Fruit fly (Drosophila melanogaster) whole organism, embryonic: Measurements from ENCODE around the gene ND-PDSW.

Experiments used
- Aef1 ChIP-seq: fragments of 200-800 bp; sonication (Bioruptor generic); IDR thresholded peaks from 3 replicates; pipeline ENCODE4 v1.3.6; 2022; ENCODE audit warnings: missing biosample characterization, missing genetic modification characterization
- Blimp-1 ChIP-seq: fragments of 200-800 bp; sonication (Bioruptor generic); optimal IDR thresholded peaks from 3 replicates; lab custom pipeline; 2018; ENCODE audit warnings: missing biosample characterization, missing genetic modification characterization, mild to moderate bottlenecking, moderate library complexity, missing genetic modification reagents
- Bteb2 ChIP-seq: fragments of 200-800 bp; sonication (Bioruptor generic); optimal IDR thresholded peaks from 2 replicates; lab custom pipeline; 2016; ENCODE audit warnings: missing biosample characterization, missing genetic modification characterization
- CG10959 ChIP-seq: fragments of 200-800 bp; sonication (Bioruptor generic); IDR thresholded peaks from 2 replicates; pipeline ENCODE4 v1.3.6; 2022; ENCODE audit warnings: missing biosample characterization, missing genetic modification characterization
- CG11398 ChIP-seq: fragments of 200-800 bp; sonication (Bioruptor generic); optimal IDR thresholded peaks from 2 replicates; lab custom pipeline; 2016; ENCODE audit warnings: missing biosample characterization, missing genetic modification characterization
- CG12104 ChIP-seq: fragments of 200-800 bp; sonication (Bioruptor generic); optimal IDR thresholded peaks from 3 replicates; lab custom pipeline; 2016; ENCODE audit warnings: missing biosample characterization, missing genetic modification characterization
- CG1233 ChIP-seq: fragments of 200-800 bp; sonication (Bioruptor generic); optimal IDR thresholded peaks from 4 replicates; lab custom pipeline; 2018; ENCODE audit warnings: missing biosample characterization, mild to moderate bottlenecking, missing genetic modification characterization
- CG12391 ChIP-seq: fragments of 200-800 bp; sonication (Bioruptor generic); optimal IDR thresholded peaks from 3 replicates; lab custom pipeline; 2018; ENCODE audit warnings: missing biosample characterization, mild to moderate bottlenecking, missing genetic modification characterization, moderate library complexity
- CG13624 ChIP-seq: fragments of 200-800 bp; sonication (Bioruptor generic); optimal IDR thresholded peaks from 2 replicates; lab custom pipeline; 2016; ENCODE audit warnings: missing biosample characterization, missing genetic modification characterization
- CG16813 ChIP-seq: fragments of 200-800 bp; sonication (Bioruptor generic); IDR thresholded peaks from 3 replicates; pipeline ENCODE4 v1.3.6; 2022; ENCODE audit warnings: missing biosample characterization, missing genetic modification characterization; ENCODE audit not compliant: partially characterized antibody
- CG17612 ChIP-seq: fragments of 200-800 bp; sonication (Bioruptor generic); IDR thresholded peaks from 2 replicates; pipeline ENCODE4 v1.3.6; 2022; ENCODE audit warnings: missing biosample characterization, missing genetic modification characterization
- CG30403 ChIP-seq: fragments of 200-800 bp; sonication (Bioruptor generic); optimal IDR thresholded peaks from 3 replicates; lab custom pipeline; 2016; ENCODE audit warnings: missing biosample characterization, missing genetic modification characterization
- CG31224 ChIP-seq: fragments of 200-800 bp; sonication (Bioruptor generic); IDR thresholded peaks from 2 replicates; pipeline ENCODE4 v1.3.6; 2022; ENCODE audit warnings: missing biosample characterization, missing genetic modification characterization
- CG3726 ChIP-seq: fragments of 200-800 bp; sonication (Bioruptor generic); IDR thresholded peaks from 3 replicates; pipeline ENCODE4, ENCODE4 v1.3.6; 2022; ENCODE audit warnings: missing biosample characterization, missing genetic modification characterization
- CG43689 ChIP-seq: fragments of 200-800 bp; sonication (Bioruptor generic); IDR thresholded peaks from 2 replicates; pipeline ENCODE4 v1.3.6; 2022; ENCODE audit warnings: missing biosample characterization, missing genetic modification characterization
- CG4707 ChIP-seq: fragments of 200-800 bp; sonication (Bioruptor generic); optimal IDR thresholded peaks from 2 replicates; lab custom pipeline; 2018; ENCODE audit warnings: missing biosample characterization, mild to moderate bottlenecking, missing genetic modification characterization, moderate library complexity
- CG6813 ChIP-seq: fragments of 200-800 bp; sonication (Bioruptor generic); optimal IDR thresholded peaks from 2 replicates; lab custom pipeline; 2017; ENCODE audit warnings: missing biosample characterization, missing genetic modification characterization, mild to moderate bottlenecking, moderate library complexity, missing genetic modification reagents
- CG9609 ChIP-seq: fragments of 200-800 bp; sonication (Bioruptor generic); optimal IDR thresholded peaks from 3 replicates; lab custom pipeline; 2016; ENCODE audit warnings: missing biosample characterization, missing genetic modification characterization
- D19B ChIP-seq: fragments of 200-800 bp; sonication (Bioruptor generic); optimal IDR thresholded peaks from 2 replicates; lab custom pipeline; 2017; ENCODE audit warnings: missing biosample characterization, mild to moderate bottlenecking, missing genetic modification characterization
- Dp ChIP-seq: fragments of 200-800 bp; sonication (Bioruptor generic); optimal IDR thresholded peaks from 2 replicates; lab custom pipeline; 2018; ENCODE audit warnings: missing biosample characterization, mild to moderate bottlenecking, missing genetic modification characterization, moderate library complexity
- H15 ChIP-seq: fragments of 200-800 bp; sonication (Bioruptor generic); IDR thresholded peaks from 3 replicates; pipeline ENCODE4 v1.3.6; 2022; ENCODE audit warnings: missing biosample characterization, missing genetic modification characterization
- HHEX ChIP-seq: fragments of 200-800 bp; sonication (Bioruptor generic); optimal IDR thresholded peaks from 3 replicates; lab custom pipeline; 2017; ENCODE audit warnings: missing biosample characterization, mild to moderate bottlenecking, missing genetic modification characterization, missing genetic modification reagents
- HLH4C ChIP-seq: fragments of 200-800 bp; sonication (Bioruptor generic); IDR thresholded peaks from 3 replicates; pipeline ENCODE4 v1.3.6; 2022; ENCODE audit warnings: missing biosample characterization, missing genetic modification characterization; ENCODE audit not compliant: partially characterized antibody
- HmgD ChIP-seq: fragments of 200-800 bp; sonication (Bioruptor generic); optimal IDR thresholded peaks from 3 replicates; lab custom pipeline; 2016; ENCODE audit warnings: missing biosample characterization, missing genetic modification characterization
- Jarid2 ChIP-seq: fragments of 200-800 bp; sonication (Bioruptor generic); optimal IDR thresholded peaks from 3 replicates; lab custom pipeline; 2017; ENCODE audit warnings: mild to moderate bottlenecking, missing biosample characterization, missing genetic modification reagents, missing genetic modification characterization
- MTF-1 ChIP-seq: fragments of 200-800 bp; sonication (Bioruptor generic); optimal IDR thresholded peaks from 2 replicates; lab custom pipeline; 2018; ENCODE audit warnings: missing biosample characterization, mild to moderate bottlenecking, missing genetic modification characterization, borderline replicate concordance
- NC2β ChIP-seq: fragments of 200-800 bp; sonication (Bioruptor generic); optimal IDR thresholded peaks from 2 replicates; lab custom pipeline; 2016; ENCODE audit warnings: missing biosample characterization, missing genetic modification characterization
- Spps ChIP-seq: fragments of 200-800 bp; sonication (Bioruptor generic); optimal IDR thresholded peaks from 2 replicates; lab custom pipeline; 2018; ENCODE audit warnings: missing biosample characterization, mild to moderate bottlenecking, missing genetic modification characterization
- Sry-δ ChIP-seq: fragments of 200-800 bp; sonication (Bioruptor generic); optimal IDR thresholded peaks from 2 replicates; lab custom pipeline; 2016; ENCODE audit warnings: missing biosample characterization, missing genetic modification characterization
- TFAM ChIP-seq: fragments of 200-800 bp; sonication (Bioruptor generic); optimal IDR thresholded peaks from 2 replicates; lab custom pipeline; 2017; ENCODE audit warnings: missing biosample characterization, missing genetic modification characterization, inconsistent platforms
- Usf ChIP-seq: fragments of 200-800 bp; sonication (Bioruptor generic); optimal IDR thresholded peaks from 2 replicates; lab custom pipeline; 2017; ENCODE audit warnings: missing genotype, missing biosample characterization, missing genetic modification characterization
- amos ChIP-seq: fragments of 200-800 bp; sonication (Bioruptor generic); IDR thresholded peaks from 2 replicates; pipeline ENCODE4 v1.3.6; 2022; ENCODE audit warnings: missing biosample characterization, missing genetic modification characterization; ENCODE audit not compliant: partially characterized antibody
- bigmax ChIP-seq: fragments of 200-800 bp; sonication (Bioruptor generic); optimal IDR thresholded peaks from 2 replicates; lab custom pipeline; 2018; ENCODE audit warnings: missing biosample characterization, mild to moderate bottlenecking, missing genetic modification characterization
- caup ChIP-seq: fragments of 200-800 bp; sonication (Bioruptor generic); optimal IDR thresholded peaks from 3 replicates; lab custom pipeline; 2017; ENCODE audit warnings: missing biosample characterization, mild to moderate bottlenecking, missing genetic modification characterization, moderate library complexity; ENCODE audit not compliant: severe bottlenecking
- chn ChIP-seq: fragments of 200-800 bp; sonication (Bioruptor generic); optimal IDR thresholded peaks from 2 replicates; lab custom pipeline; 2016; ENCODE audit warnings: missing biosample characterization, missing genetic modification characterization
- da ChIP-seq: fragments of 200-800 bp; sonication (Bioruptor generic); optimal IDR thresholded peaks from 2 replicates; lab custom pipeline; 2016; ENCODE audit warnings: missing biosample characterization, missing genetic modification characterization
- exex ChIP-seq: fragments of 200-800 bp; sonication (Bioruptor generic); optimal IDR thresholded peaks from 4 replicates; lab custom pipeline; 2018; ENCODE audit warnings: missing biosample characterization, mild to moderate bottlenecking, missing genetic modification characterization, moderate library complexity
- gcm ChIP-seq: fragments of 200-800 bp; sonication (Bioruptor generic); optimal IDR thresholded peaks from 2 replicates; lab custom pipeline; 2019; ENCODE audit warnings: missing biosample characterization, mild to moderate bottlenecking, missing genetic modification characterization, moderate library complexity
- gcm2 ChIP-seq: fragments of 200-800 bp; sonication (Bioruptor generic); optimal IDR thresholded peaks from 2 replicates; lab custom pipeline; 2016; ENCODE audit warnings: missing biosample characterization, missing genetic modification characterization
- gsb ChIP-seq: fragments of 200-800 bp; sonication (Bioruptor generic); IDR thresholded peaks from 2 replicates; pipeline ENCODE4 v1.3.6; 2022; ENCODE audit warnings: missing biosample characterization, missing genetic modification characterization
- ind ChIP-seq: fragments of 200-800 bp; sonication (Bioruptor generic); optimal IDR thresholded peaks from 3 replicates; lab custom pipeline; 2016; ENCODE audit warnings: missing biosample characterization, missing genetic modification characterization
- kni ChIP-seq: fragments of 200-800 bp; sonication (Bioruptor generic); optimal IDR thresholded peaks from 3 replicates; lab custom pipeline; 2017; ENCODE audit warnings: mild to moderate bottlenecking, missing biosample characterization, missing genetic modification reagents, missing genetic modification characterization
- sqz ChIP-seq: fragments of 200-800 bp; sonication (Bioruptor generic); optimal IDR thresholded peaks from 3 replicates; lab custom pipeline; 2018; ENCODE audit warnings: missing biosample characterization, mild to moderate bottlenecking, missing genetic modification characterization
- stc ChIP-seq: fragments of 200-800 bp; sonication (Bioruptor generic); IDR thresholded peaks from 2 replicates; pipeline ENCODE4 v1.3.6; 2022; ENCODE audit warnings: missing biosample characterization, missing genetic modification characterization
- tap ChIP-seq: fragments of 200-800 bp; optimal IDR thresholded peaks from 3 replicates; lab custom pipeline; 2019; ENCODE audit warnings: missing biosample characterization, mild to moderate bottlenecking, missing genetic modification characterization, moderate library complexity
- twi ChIP-seq: fragments of 200-800 bp; optimal IDR thresholded peaks from 2 replicates; lab custom pipeline; 2019; ENCODE audit warnings: missing biosample characterization, mild to moderate bottlenecking, missing genetic modification characterization, moderate library complexity
- zen2 ChIP-seq: fragments of 200-800 bp; sonication (Bioruptor generic); IDR thresholded peaks from 3 replicates; pipeline ENCODE4 v1.3.6; 2022; ENCODE audit warnings: missing biosample characterization, missing genetic modification characterization; ENCODE audit not compliant: partially characterized antibody

ND-PDSW gene

dm6 chr2L:3478034-3478880 lies 12.3 kb downstream of the ND-PDSW start, which contains the start of gene Thor (continued):
- TF ChIP-seq Blimp-1 (GFP tag; lab: Kevin White, UChicago) (peak; percentile 58), CG13624 (GFP tag; lab: Kevin White, UChicago) (peak; percentile 96), Jarid2 (GFP tag; lab: Kevin White, UChicago) (peak; percentile 97), CG30403 (peak; percentile 26), gcm2 (peak; percentile 71), MTF-1 (GFP tag; lab: Kevin White, UChicago) (peak; percentile 86), exex (tag; lab: Kevin White, UChicago) (peak; percentile 59), CG6813 (GFP tag; lab: Kevin White, UChicago) (peak; percentile 76), stc (GFP tag; lab: Robert Waterston, UW) (peak; percentile 73), bigmax (GFP tag; lab: Kevin White, UChicago) (peak; percentile 44), Aef1 (no peak), CG31224 (GFP tag; lab: Robert Waterston, UW) (peak; percentile 55; the same call in 1 of the 2 replicates), HHEX (peak; percentile 78), da (GFP tag; lab: Kevin White, UChicago) (no peak), CG16813 (GFP tag; lab: Robert Waterston, UW) (no peak), kni (GFP tag; lab: Kevin White, UChicago) (peak; percentile 81), zen2 (no peak; the same call in 2 of the 3 replicates), Usf (no peak), HLH4C (peak; percentile 55; the same call in 1 of the 3 replicates), CG12104 (GFP tag; lab: Kevin White, UChicago) (peak; percentile 7), CG10959 (GFP tag; lab: Robert Waterston, UW) (peak; percentile 14; the same call in 1 of the 2 replicates), TFAM (GFP tag; lab: Kevin White, UChicago) (no peak), CG4707 (GFP tag; lab: Kevin White, UChicago) (peak; percentile 44), gsb (GFP tag; lab: Robert Waterston, UW) (peak; percentile 68), chn (GFP tag; lab: Kevin White, UChicago) (peak; percentile 64), CG1233 (GFP tag; lab: Kevin White, UChicago) (peak; percentile 70), twi (peak; percentile 0), ind (GFP tag; lab: Kevin White, UChicago) (no peak), CG12391 (peak; percentile 33), caup (GFP tag; lab: Kevin White, UChicago) (peak; percentile 91), CG3726 (peak; percentile 53; the same call in 1 of the 3 replicates), sqz (GFP tag; lab: Kevin White, UChicago) (peak; percentile 83), CG17612 (no peak), tap (tag; lab: Kevin White, UChicago) (peak; percentile 50), CG43689 (GFP tag; lab: Robert Waterston, UW) (peak; percentile 43; the same call in 1 of the 2 replicates), amos (GFP tag; lab: Robert Waterston, UW) (peak; percentile 57; the same call in 1 of the 2 replicates), Bteb2 (GFP tag; lab: Kevin White, UChicago) (peak; percentile 72), CG11398 (peak; percentile 80), Sry-δ (GFP tag; lab: Kevin White, UChicago) (peak; percentile 11), CG9609 (peak; percentile 22), H15 (GFP tag; lab: Robert Waterston, UW) (peak; percentile 30; the same call in 1 of the 3 replicates), HmgD (peak; percentile 82), NC2β (GFP tag; lab: Kevin White, UChicago) (peak; percentile 72), D19B (GFP tag; lab: Kevin White, UChicago) (no peak), gcm (GFP tag; lab: Kevin White, UChicago) (peak; percentile 41), Spps (tag; lab: Kevin White, UChicago) (peak; percentile 21), Dp (GFP tag; lab: Kevin White, UChicago) (no peak)
